Fruit fly (Drosophila melanogaster) S2 (cell line): ENCODE data around the gene NP15.6.

Experiments used
- CG8478 ChIP-seq: fragments of >200 bp; optimal IDR thresholded peaks from 2 replicates; lab custom pipeline; 2018
- CTCF ChIP-seq, 2 experiments: fragments of >200 bp; optimal IDR thresholded peaks; 2 replicates each; lab custom pipeline; 2018

Gene NP15.6

DNA sequence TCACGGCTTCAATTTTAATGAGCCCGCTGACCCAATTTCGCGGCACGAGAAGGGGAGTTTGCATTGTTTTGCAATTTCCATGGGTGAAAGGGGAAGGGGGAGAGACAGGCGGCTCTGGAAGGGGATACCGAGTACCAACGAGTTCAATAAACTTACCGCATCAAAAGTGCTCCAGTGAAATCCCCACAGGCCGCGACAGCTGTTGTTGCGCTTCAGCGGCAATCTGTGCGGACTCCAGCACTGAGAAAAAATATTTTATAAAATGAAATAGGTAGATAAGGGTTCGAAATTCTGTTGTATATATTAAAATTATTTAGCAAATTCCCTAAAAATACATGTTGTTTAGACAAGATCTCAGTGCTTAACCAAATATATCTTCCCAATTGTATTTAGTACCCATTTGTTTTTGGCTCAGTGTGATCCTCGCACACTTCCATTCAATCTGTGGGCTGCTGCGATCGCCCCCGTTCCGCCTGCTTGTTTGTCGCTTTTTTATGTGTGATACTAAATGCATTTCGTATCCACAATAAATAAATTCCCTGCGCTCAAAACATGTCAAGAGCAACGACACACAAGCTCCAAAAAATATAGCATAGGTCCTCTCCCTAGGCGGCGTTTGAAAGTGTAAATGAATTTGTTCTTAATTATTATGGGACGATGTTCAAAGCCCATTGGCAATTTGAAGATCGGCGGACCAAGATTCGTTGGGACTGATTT is 31.5 kb upstream of the NP15.6 start:
- TF ChIP-seq CG8478 (lab: Kevin White, UChicago) (no peak), CTCF (optimal IDR thresholded peaks at IDR 0.05; lab: Kevin White, UChicago) (no peak)

DNA sequence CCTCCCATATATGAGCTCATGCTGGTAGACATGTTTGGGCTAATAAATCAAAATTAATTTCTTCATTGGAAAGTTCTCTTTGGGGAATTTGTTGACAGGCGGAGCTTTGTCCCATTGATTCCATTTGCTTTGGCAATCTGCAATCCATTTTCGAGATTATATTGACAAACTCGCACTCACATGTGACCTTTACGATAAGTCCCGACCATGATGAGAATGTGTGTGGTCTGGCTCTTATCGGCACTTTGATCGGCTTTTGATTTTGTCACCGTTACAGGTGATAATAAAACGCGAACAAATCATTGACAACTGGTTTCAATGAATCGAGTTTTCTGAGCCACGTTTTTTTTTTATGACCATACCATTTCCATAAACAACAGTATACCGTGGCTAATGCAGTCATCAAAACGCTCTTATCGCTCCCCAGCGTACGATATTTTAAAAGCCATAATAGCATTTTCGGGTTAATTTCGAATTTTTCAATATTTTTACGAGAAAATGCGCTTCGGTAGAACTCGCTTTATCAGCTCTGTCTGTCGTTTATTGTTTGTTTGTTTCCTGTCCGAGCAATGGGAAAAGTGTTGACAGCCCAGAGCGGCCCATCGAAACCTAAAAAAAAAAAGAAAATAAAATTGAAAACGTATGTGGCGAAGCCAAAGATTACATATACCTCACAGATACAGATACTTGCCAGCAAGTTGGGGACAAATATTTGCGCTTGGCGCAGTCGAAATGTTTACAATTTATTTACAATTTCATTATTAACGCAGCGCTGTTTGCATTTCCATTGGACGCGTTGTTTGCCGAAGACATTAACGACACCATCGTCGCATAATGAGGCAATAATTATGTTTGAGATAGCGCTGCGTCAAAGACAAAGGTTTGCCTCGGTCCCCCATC is 29.5 kb upstream of the NP15.6 start:
- TF ChIP-seq CG8478 (lab: Kevin White, UChicago) (no peak), CTCF (optimal IDR thresholded peaks at IDR 0.05; lab: Kevin White, UChicago) (no peak)

DNA sequence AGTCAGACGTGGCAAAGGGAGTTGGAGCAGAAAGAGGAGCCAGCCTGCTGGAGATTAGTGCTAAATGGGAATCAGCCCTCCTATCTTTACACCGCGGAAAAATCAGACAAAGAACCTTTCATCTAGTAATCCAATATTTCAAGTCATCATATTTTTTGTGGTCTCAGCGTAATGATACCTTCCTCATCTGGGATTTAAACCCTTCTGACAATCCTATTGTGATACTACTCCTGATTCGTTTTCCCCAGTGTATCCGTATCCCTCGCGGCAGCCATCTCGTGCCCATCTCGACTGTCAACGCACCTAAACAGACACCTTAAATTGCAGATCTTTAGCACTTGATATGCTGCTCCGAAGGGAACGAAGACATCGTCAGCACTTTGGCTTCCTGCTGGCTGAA is 28.8 kb upstream of the NP15.6 start:
- TF ChIP-seq CG8478 (lab: Kevin White, UChicago) (no peak), CTCF (optimal IDR thresholded peaks at IDR 0.05; lab: Kevin White, UChicago) (no peak)

DNA sequence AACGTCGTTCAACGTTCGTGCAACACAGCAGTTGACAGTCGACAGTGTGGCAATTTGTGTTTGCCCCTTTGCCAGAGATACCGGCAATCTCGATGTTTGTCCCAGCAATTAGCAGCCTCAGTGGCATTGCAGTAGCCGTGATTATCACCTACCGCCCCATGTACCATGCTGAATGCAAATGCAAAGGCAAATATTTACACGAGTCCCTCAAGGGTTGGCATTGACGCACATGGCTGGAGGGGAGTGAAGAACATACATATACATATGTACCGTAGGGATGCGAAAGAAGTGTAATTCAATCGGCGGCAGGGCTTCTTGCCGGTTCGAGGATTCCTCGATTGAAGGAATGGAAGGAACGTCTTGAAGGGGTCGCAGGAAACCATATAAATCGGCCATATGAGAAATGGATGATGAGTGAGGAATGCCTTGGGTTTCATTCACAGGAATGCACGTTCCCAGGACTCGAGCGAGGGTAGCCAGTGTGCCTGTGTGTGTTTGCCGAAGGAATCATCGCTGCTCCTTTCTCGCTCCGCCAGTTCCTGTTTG is 27.2 kb upstream of the NP15.6 start:
- no peak for TF ChIP-seq CG8478 (lab: Kevin White, UChicago)
- no peak for TF ChIP-seq CTCF (optimal IDR thresholded peaks at IDR 0.05; lab: Kevin White, UChicago)

DNA sequence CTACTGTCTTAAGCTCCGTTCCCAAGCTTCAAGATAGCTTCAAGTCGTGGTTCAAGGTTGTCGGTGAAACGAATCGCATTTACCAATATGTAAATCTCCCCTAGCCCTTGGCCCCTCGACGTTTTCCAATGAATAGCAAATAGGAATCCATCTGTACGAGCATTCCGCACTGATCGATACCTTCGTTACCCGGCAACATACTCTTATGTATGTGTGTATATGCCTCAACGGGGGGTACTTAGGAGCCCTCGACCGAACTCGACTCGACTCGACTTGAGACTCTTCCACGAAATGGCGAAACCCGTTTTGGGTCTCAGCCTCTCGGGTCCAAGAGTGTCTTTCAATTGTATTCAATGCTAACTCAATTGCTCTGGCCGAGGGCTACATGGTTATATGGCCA is 25.5 kb upstream of the NP15.6 start:
- TF ChIP-seq CTCF (optimal IDR thresholded peaks at IDR 0.05; lab: Kevin White, UChicago) (no peak), CG8478 (lab: Kevin White, UChicago) (no peak)

DNA sequence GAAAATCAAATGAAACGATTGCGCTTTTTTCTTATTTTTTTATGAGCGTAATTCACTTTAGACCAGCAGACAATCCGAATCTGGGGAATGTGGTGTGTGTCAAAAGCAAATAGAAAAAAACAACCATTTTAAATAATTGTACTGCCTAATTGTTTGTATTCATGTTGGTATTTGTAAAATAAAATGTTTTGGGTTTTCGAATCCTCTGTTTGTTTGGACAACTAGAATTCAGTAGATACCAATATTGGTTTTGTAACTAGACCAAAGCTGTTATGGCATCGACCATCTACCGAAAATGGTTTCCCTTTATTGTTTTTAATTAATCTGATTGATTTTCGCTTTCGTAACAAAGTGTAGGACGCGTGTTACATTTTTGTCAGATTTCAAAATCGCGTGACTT is 16.2 kb upstream of the NP15.6 start:
- no peak for TF ChIP-seq CG8478 (lab: Kevin White, UChicago)
- TF ChIP-seq CTCF (optimal IDR thresholded peaks at IDR 0.05; lab: Kevin White, UChicago), result no peak

DNA sequence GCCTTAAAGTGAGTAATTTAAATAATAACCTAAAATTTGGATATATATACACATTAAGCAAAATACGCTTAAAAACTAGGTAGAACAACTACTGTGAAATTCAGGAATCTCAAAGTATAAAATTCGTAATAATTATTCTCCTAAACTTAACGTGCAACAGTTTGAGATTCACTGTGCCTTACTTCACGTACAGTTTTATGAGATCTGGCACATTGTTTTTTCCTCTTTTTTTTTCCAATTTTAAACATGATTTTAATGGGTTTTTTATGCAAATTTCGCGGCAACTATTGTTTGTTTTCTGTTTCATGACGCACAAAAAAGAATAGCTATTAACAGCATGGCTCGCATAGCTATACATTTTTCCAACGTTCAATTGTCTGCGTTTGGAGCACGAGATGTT is 15.3 kb upstream of the NP15.6 start:
- TF ChIP-seq CTCF (optimal IDR thresholded peaks at IDR 0.05; lab: Kevin White, UChicago), result no peak
- TF ChIP-seq CG8478 (lab: Kevin White, UChicago), result no peak

DNA sequence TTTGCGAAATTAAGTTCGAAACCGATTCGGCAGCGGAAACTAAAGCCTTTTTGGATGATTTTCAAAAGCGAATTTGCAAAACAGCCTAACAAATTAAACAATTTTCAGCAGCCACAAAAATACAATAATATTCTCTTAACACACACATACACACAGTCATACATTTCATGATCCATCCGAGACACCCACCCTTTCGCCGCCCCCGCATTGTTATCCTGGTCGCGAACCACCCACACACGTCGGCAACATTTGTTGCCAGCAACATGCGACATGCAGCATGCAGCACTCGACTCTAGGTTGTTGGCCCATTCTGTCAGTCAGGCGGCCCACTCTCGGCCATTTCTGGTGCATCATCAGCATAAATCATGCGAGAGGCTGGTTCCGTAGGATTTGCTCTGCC is 13.1 kb upstream of the NP15.6 start:
- TF ChIP-seq CG8478 (lab: Kevin White, UChicago) (no peak), CTCF (optimal IDR thresholded peaks at IDR 0.05; lab: Kevin White, UChicago) (peak; percentile 52 to 56)

DNA sequence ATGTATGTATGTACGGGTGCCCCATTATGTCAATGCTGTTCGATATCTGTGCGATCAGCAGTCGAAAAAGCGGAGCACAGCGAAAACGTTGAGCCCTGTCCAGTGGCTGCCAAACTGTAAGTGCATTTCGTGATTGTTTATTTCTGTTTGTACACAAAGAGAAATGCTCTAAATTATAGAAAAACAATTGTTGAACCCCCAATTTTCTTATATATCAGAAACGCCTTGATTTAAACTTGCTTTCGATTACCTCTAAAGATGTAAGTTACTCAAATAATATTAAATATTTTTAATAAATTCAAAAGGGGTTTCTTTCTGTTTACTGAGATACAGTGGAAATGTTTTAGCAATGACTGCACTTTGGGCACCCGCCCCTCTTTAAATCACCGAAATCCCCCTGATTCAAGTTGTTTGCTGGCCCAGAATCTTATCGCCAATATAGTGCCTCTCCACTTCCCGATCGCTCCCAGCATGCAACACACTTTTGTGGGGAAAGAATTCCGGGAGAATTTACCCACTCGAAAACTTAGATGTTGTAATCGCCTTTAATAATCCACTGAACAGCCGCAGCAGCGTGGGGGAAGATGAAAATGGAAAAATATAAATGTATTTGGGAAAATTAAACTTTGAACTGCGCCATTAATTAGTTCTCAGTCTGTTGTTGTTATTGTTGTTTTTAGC is 12.3 kb upstream of the NP15.6 start:
- TF ChIP-seq CTCF (optimal IDR thresholded peaks at IDR 0.05; lab: Kevin White, UChicago) (no peak), CG8478 (lab: Kevin White, UChicago) (no peak)

DNA sequence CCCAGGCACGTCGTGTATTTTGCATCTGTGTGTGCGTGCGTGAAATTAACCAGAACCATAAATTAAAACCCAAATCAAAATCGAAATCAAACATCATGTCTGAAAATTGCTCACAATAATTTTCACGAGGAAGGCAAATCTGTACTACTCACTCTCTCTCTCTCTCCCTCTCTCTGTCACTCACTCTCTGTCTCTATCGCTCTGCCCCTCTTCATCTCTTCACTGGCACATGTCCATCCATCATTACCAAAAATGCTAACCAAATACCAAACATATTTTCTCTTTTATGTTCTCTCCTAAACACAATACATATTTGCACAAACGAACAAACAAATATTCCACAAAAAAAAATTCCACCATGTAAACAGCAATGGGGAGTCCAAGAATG is 11.8 kb upstream of the NP15.6 start:
- TF ChIP-seq CTCF (optimal IDR thresholded peaks at IDR 0.05; lab: Kevin White, UChicago) (no peak), CG8478 (lab: Kevin White, UChicago) (no peak)

DNA sequence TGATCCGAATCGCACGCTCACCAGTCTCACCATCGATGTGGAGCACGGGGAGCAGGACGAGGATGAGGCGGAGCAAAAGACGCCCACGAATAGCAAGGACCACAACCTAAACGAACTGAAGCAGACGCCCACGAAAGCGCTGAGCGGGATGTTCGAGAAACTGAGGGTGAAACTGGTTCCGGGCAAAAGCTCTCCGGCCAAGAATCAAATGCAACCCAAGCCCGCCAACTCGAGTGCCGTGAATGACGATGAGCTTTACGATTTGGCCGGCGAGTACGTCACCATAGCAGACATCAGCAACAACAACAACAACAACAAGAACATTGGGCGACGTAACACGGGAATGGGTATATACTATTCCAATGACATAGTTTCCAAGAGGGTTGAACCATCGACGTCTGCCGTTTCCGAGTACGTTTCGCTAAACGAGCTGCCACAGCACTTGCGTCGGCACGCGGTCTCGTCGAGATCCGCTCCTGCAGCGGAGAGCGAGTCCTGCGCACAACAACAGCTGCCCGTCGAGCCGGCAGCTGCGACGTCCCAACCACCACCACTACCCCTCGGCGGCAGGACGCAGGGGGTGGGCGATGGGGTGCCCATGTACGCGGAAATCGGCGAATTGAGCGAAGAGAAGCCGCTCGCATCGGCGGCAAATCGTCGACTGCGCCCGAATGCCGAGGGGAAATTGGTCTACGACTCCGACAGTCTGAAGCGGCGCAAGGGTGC is 9.7 kb upstream of the NP15.6 start:
- TF ChIP-seq CG8478 (lab: Kevin White, UChicago), result no peak
- TF ChIP-seq CTCF (optimal IDR thresholded peaks at IDR 0.05; lab: Kevin White, UChicago), result no peak

DNA sequence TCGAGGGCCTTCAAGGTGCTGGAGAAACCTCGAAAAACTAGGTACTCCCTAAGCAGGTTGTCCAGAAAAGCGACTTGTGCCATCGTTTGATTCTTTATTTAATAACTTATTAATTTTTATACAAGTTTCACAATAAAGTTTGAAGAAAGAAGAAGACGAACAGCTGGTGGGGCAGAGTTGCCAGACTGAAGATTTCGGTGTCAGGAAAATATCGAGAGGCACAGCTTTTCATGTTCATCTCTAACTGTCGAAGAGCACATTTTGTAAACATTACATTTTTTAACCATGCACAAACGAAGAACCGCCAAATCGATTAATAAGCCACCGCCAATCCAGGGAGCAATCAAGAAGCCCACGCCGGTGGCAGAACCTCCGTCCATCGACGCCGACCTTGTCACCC is 3.3 kb upstream of the NP15.6 start, which contains the start of the genes CG6005 and CG14286:
CG6005 (minus strand) TSS at position 169 of the 400 bp plus-strand sequence.
CG14286 (plus strand) TSS at position 231 of the 400 bp plus-strand sequence.
- TF ChIP-seq CTCF (optimal IDR thresholded peaks at IDR 0.05; lab: Kevin White, UChicago), result no peak
- no peak for TF ChIP-seq CG8478 (lab: Kevin White, UChicago)

DNA sequence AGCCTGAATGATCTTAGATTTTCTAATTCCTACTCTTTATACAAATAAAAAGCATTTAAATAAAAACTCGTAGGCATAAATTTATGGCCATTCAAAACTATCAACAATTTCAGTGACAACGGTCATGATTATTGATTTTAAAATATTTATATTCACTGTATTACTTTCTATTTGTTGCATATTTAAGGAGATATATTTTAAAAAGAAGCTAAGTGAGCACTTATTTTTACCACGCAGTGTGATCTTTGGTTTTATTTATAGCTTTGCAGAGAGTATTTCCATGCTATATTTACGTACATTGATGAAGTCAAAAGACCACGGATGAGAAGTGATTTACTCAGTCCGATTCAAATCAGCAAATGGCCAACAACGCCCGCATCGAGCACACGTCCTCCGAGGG is 2.4 kb upstream of the NP15.6 start, which contains the start of gene CG14285:
CG14285 (plus strand) TSS at position 339 of the 400 bp plus-strand sequence.
- no peak for TF ChIP-seq CTCF (optimal IDR thresholded peaks at IDR 0.05; lab: Kevin White, UChicago)
- no peak for TF ChIP-seq CG8478 (lab: Kevin White, UChicago)

DNA sequence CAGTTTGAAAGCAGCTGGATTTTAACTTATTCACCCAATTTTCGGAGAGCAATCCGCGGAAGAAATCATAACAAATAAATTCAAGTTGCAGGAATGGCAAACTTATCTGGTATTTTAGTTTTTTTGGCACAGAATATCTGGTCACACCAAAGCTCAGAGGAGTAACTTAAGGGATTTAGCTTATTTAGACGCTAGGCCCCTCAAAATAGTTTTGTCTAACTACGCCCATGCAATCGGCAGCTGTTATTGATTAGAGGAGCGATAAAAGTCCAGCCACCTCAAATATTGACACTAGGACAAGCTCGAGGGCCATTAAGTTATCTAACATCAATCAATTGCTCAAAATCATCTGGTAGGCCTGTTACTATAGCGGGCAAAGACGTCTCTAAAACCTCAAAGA is 1.6 kb downstream of the NP15.6 start, which contains the start of the genes GatA and P5cr:
GatA (minus strand) TSS at position 100 of the 400 bp plus-strand sequence.
P5cr (plus strand) TSS at position 174 of the 400 bp plus-strand sequence.
- TF ChIP-seq CG8478 (lab: Kevin White, UChicago) (no peak), CTCF (optimal IDR thresholded peaks at IDR 0.05; lab: Kevin White, UChicago) (no peak)
